Fruit fly (Drosophila melanogaster): Measurements from ENCODE around the gene Sgsh.

Gene Sgsh

DNA sequence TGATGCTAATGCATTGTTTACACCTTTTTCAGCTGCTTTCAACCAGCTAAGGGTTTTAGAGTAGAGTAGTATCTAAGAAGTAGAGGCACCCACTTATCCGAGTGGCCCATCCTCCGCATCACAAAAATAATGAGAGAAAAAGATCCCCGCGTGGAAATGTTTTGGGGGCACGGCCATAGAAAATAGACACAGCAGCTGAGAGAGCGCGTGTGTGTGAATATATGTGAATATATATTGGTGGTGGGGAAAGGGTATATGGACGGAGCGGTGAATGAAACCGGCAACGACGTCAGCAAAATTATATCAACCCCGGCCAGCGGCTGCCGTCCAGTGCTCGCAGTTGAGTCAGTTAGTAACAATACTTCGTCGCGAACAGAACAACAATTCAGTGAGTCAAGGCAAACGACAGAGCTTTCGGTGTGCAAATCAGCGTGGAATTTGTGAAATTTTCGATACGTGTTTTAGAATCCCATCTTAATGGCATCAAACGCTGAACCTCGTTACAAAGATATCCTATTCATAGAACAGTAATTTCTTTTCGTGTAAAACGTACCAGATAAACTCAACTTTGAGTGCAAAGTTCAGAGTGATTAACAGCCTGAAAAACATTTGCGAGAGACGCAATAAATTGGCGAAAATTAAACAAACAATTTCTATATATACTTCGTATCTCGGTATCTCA lies 2.0 kb upstream of the Sgsh start, which contains the start of gene Xrp1 (continued):
- TF ChIP-seq Eip78C (GFP tag) (peak; percentile 65), pdm3 (GFP tag; optimal IDR thresholded peaks at IDR 0.05) (peak; percentile 9), CG6276 (GFP tag; optimal IDR thresholded peaks at IDR 0.05) (no peak), CG7368 (GFP tag; optimal IDR thresholded peaks at IDR 0.05) (peak; percentile 11), cyc (GFP tag; optimal IDR thresholded peaks at IDR 0.05) (peak; percentile 18), CG8119 (GFP tag; IDR thresholded peaks at IDR 0.05) (peak; percentile 31; the same call in 1 of the 3 replicates), CG15336 (GFP tag; IDR thresholded peaks at IDR 0.05) (no peak; the same call in 1 of the 2 replicates), CG34406 (GFP tag; optimal IDR thresholded peaks at IDR 0.05) (no peak), dsx (GFP tag; optimal IDR thresholded peaks at IDR 0.05; ENCODE audit: poor library complexity, severe bottlenecking) (no peak), CG31627 (GFP tag; optimal IDR thresholded peaks at IDR 0.05) (peak; percentile 12), Ets96B (tag; optimal IDR thresholded peaks at IDR 0.05) (no peak), Eip75B (GFP tag; optimal IDR thresholded peaks at IDR 0.05) (no peak), Hr39 (GFP tag; optimal IDR thresholded peaks at IDR 0.05) (peak; percentile 15)

DNA sequence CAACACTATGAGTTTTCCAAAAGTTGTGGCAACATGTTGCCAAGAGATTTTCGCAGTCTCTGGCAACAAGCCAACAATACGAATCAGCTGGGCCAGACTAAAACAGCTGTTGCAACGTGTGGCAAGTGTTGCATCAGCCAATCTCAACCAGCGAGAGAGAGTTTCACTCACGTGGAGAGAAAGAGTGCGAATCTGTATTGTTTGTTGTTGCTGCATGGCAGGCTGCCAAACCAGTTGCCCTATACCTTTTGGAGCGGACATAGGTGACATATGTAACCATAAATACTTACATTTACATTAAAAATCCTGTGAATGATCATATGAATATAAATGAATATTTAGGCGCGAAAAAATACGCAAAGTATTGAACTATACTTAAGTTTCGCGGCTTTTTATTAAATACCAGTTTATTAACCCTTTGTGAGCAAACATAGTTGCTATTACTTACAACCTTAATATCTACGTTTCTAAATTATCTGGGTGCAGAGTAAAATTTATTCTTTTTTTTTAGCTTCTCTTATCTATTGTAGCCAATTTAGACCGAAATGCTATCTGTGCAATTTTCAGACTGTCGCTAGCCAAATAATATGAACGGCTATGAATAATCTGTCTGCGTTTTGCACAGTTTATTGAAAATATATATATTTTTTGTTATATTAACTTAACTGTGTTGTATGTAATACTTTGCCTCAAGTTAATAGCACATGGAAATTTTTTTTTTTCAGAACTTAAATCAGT lies 1.3 kb upstream of the Sgsh start:
- TF ChIP-seq Sox15 (GFP tag; optimal IDR thresholded peaks at IDR 0.05) (peak; percentile 3), CG10669 (GFP tag; optimal IDR thresholded peaks at IDR 0.05) (peak; percentile 56), Ets21C (GFP tag; optimal IDR thresholded peaks at IDR 0.05) (peak; percentile 48), CG3919 (GFP tag; optimal IDR thresholded peaks at IDR 0.05) (peak; percentile 66), svp (GFP tag) (peak; percentile 81), Hr39 (GFP tag; optimal IDR thresholded peaks at IDR 0.05) (peak; percentile 68), Eip93F (GFP tag; optimal IDR thresholded peaks at IDR 0.05) (no peak), CG15336 (GFP tag; IDR thresholded peaks at IDR 0.05) (peak; percentile 37; the same call in 1 of the 2 replicates), achi (GFP tag; optimal IDR thresholded peaks at IDR 0.05) (peak; percentile 35), CG32006 (GFP tag; optimal IDR thresholded peaks at IDR 0.05) (peak; percentile 87), pdm3 (GFP tag; optimal IDR thresholded peaks at IDR 0.05) (peak; percentile 60), lz (GFP tag; optimal IDR thresholded peaks at IDR 0.05) (peak; percentile 35), eg (GFP tag; IDR thresholded peaks at IDR 0.05) (peak; percentile 73), CG6792 (GFP tag; optimal IDR thresholded peaks at IDR 0.05) (peak; percentile 34), esn (GFP tag; optimal IDR thresholded peaks at IDR 0.05) (peak; percentile 72), CG6808 (GFP tag; optimal IDR thresholded peaks at IDR 0.05) (peak; percentile 30), dsx (GFP tag; optimal IDR thresholded peaks at IDR 0.05; ENCODE audit: poor library complexity, severe bottlenecking) (peak; percentile 41), OdsH (GFP tag; optimal IDR thresholded peaks at IDR 0.05) (peak; percentile 50), CG1621 (tag; optimal IDR thresholded peaks at IDR 0.05) (peak; percentile 36), Blimp-1 (GFP tag; optimal IDR thresholded peaks at IDR 0.05) (peak; percentile 4), ss (GFP tag; optimal IDR thresholded peaks at IDR 0.05) (peak; percentile 11 to 25), fd85E (GFP tag; optimal IDR thresholded peaks at IDR 0.05) (no peak), CG16779 (tag; optimal IDR thresholded peaks at IDR 0.05) (no peak), fkh (GFP tag; optimal IDR thresholded peaks at IDR 0.05) (no peak), Sox14 (GFP tag; optimal IDR thresholded peaks at IDR 0.05) (peak; percentile 54), CG6854 (GFP tag; optimal IDR thresholded peaks at IDR 0.05) (no peak), CG6163 (GFP tag; IDR thresholded peaks at IDR 0.05) (peak; percentile 81), CG11762 (GFP tag; optimal IDR thresholded peaks at IDR 0.05; ENCODE audit: insufficient read depth) (peak; percentile 36), Lpt (GFP tag; optimal IDR thresholded peaks at IDR 0.05) (peak; percentile 5), vri (GFP tag; optimal IDR thresholded peaks at IDR 0.05) (peak; percentile 54), CG8319 (GFP tag; optimal IDR thresholded peaks at IDR 0.05) (no peak), CG9139 (GFP tag; optimal IDR thresholded peaks at IDR 0.05) (no peak), Sox102F (GFP tag; optimal IDR thresholded peaks at IDR 0.05) (peak; percentile 71), spab (GFP tag; optimal IDR thresholded peaks at IDR 0.05) (no peak), CG11294 (GFP tag; IDR thresholded peaks at IDR 0.05) (no peak), cyc (GFP tag; optimal IDR thresholded peaks at IDR 0.05) (peak; percentile 46), CG3032 (tag; optimal IDR thresholded peaks at IDR 0.05) (peak; percentile 61), fd59A (GFP tag; optimal IDR thresholded peaks at IDR 0.05) (peak; percentile 47), Hr4 (GFP tag; optimal IDR thresholded peaks at IDR 0.05) (peak; percentile 50)

All from whole organism, prepupa.